Fruit fly (Drosophila melanogaster) ovary, adult (tissue): ENCODE results near the gene Vha68-2.
A peak's percentile ranks its signal among the peaks of the same experiment; 100 is the strongest.

ENCODE experiments used
- CG17801 ChIP-seq: fragments of 200-800 bp; optimal IDR thresholded peaks from 2 replicates; lab custom pipeline; 2019; ENCODE audit warnings: missing biosample characterization, mild to moderate bottlenecking, missing genetic modification characterization, moderate library complexity; ENCODE audit not compliant: partially characterized antibody

The Vha68-2 gene

DNA sequence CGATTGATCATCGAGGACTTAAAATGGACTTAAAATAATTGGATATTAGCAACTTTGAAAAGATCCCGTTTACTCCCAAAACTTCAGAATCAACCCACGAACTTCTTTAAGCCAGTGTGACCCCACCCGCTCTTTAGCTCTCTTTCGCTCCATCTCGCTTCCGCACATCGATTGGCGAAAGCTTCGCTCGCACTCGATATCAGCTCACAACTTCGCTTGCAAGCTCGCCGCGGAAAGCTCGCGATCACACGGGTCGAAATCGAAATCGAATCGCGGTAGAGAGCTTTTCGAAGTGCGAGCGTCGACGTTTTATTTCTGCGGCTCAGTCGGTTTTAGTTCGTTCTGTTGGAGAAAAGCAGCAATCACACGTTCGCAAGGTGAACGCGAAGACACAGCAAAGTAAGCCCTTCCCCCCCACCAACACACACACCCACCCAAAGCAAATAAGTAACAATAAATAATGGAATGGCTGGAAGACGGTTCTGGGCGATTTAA is at the start of gene Vha68-2:
Gene Vha68-2 (plus strand): TSS at position 278 of the 495 bp plus-strand sequence.
- peak; percentile 66 for TF ChIP-seq CG17801 (GFP tag; lab: Kevin White, UChicago)

DNA sequence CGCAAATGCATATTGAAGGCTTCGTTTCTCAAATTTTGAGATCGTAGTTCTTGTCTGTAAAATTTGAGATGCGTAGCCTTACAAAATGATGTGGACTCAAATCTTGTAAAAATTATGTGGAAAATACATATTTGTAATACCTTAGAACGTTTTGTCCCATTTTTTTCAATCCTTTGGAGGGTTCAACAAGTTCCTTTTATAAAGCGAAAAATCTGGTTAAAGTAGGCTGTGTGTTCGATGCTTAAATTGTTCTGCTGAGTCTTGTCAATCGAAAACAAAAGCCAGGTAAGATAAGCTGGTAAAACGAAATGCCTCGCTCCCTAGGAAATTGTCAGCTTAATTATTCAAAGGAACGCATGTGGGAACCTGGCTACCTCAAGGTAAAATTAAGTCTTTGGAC is 48.8 kb upstream of the Vha68-2 start, which contains the start of gene ACXE:
Gene ACXE (plus strand): TSS at position 301 of the 400 bp plus-strand sequence.
- no peak for TF ChIP-seq CG17801 (GFP tag; lab: Kevin White, UChicago)

DNA sequence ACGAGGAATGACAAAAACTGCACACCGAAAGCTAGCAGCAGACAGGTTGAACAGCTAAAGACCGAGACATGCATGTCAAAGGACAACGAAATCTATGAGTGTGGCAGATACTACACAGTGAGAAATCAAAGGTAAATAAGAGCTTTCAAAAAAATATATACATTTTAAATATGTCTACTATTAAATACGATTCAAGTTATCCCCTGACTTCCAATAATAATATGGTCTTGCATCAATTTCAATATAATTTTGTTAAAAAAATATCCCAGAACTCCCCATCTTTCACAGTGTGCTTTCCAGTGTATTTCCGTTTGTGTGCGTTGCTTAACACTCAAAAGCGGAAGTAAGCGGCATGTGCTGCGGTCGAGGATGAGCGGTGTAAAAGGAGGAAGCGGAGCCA is 41.1 kb upstream of the Vha68-2 start:
- no peak for TF ChIP-seq CG17801 (GFP tag; lab: Kevin White, UChicago)

DNA sequence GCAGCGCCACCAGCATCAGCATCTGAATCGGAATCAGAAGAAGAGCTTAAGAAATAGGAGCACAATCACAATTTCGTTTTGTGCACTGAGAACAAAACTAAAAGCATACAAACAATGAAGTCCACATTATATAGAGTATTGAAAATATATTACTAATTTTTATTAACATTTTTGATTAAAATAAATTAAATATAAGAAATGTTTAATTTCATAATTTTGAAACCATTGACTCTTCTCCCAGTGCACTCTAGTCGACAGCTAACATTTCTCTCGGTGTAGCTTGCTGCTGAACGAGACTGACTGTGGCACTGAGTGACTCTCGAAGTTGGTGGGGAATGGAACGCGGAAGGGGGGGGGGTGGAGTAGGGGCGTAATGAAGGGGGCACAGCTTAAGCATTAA is 23.4 kb upstream of the Vha68-2 start:
- no peak for TF ChIP-seq CG17801 (GFP tag; lab: Kevin White, UChicago)

DNA sequence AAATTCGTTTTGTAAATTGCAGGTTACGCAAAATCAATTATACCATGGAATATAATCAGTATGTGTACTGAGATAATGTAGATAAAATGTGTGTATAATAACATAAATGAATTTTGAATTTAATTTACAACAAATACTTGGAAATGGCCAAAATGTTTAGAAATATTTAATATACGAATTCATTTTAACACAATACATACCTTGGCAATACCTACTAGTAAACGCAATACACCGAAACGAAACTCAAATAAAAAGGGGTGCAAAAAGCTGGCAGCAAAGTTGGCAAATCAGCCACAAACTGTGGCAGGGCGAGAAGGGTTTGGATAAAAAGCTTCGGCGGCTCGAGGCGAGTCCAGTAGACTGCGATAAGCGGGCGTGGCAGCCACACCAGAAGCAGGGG is 7.8 kb upstream of the Vha68-2 start, which contains the start of gene CG16800:
Gene CG16800 (plus strand): TSS at position 301 of the 400 bp plus-strand sequence.
- TF ChIP-seq CG17801 (GFP tag; lab: Kevin White, UChicago) = no peak

DNA sequence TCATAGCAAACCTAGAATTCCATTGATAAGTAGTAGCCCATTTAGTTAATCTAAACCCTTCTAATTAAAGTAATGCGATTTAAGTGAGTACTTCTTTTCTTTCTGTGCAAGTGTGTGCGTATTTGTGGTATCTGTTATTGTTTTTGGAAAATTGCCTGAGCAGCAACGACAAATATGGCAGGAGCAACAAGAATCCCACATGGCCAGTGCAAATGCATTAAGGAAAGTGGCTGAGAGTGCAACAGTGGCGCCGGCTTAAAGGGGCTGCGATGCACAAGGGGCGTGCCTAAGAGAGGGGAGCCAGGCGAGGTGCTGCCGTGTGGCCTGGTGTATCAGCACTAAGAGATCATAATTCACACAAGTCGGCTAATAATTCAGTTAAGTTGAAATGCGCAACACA is 4.6 kb upstream of the Vha68-2 start:
- TF ChIP-seq CG17801 (GFP tag; lab: Kevin White, UChicago) = no peak

DNA sequence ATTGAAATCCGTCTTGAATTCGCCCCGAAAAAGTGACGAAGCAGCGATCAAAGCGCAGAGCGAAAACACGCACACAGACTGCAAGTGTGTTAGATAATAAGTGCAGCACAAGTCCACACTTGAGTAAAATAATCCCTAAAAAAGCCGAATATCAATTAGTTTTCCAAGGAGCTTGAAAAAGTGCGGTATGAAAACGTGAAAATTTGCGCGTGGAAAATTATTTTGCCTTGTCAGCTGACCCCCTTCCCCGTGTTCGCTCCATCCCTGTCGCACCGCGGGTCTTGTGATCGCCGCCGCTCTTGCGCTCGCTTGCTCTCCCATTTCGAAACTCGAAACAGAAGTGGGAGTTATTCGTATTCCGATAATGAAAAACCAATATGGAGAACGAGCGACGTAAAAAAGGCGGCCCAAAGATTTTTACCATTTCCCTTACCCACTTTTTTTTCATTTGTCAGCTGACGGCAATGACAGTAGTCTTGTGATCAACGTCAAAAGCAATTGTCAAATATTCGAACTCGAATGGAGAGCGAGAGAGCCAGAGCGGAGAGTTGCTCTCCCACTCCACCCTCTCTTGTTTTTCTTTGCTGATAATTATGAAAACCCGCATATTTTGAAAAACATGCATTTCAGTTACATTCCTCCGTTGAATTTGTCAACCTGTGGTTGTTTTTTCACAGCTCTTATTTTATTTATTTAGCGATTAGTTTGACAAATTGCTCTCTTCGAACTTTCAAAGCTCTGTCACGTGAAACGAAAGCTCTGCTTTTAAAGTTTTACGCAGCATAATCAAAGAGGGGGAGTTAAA is 642 bp downstream of the Vha68-2 start:
- no peak for TF ChIP-seq CG17801 (GFP tag; lab: Kevin White, UChicago)

DNA sequence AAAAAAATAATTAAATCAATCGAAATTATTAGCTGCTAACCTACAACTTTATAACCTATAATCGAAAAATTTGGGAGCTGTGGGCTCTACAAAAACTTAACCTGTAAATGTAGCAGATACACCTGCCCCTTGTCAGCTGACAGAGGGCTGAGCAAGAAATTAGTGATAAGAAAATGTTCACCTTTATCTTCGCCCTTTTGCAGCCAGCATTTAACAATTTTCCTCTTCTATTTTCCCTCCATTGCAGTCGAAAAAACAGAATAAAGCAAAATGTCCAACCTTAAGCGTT is 1.2 kb downstream of the Vha68-2 start:
- no peak for TF ChIP-seq CG17801 (GFP tag; lab: Kevin White, UChicago)

DNA sequence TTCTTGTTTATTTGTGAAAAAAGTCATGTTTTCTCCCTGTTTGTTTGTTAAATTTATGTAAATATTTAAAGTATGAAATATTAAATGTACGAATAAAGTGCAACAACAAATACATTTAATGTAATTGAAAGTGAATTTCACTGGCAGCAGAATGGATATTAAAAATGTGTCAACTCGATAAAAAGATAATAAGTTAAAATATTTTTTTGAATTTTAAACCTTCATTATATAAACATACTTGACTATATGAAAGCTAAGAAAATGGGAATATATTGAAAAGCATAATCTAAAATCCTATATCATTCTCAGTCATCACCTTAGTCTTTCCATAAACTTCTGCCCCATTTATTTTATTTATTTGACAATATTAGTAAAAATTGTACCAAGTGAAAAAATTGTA is 4.4 kb downstream of the Vha68-2 start, which contains the start of gene Vha68-3:
Gene Vha68-3 (plus strand): TSS at position 301 of the 400 bp plus-strand sequence.
- no peak for TF ChIP-seq CG17801 (GFP tag; lab: Kevin White, UChicago)

DNA sequence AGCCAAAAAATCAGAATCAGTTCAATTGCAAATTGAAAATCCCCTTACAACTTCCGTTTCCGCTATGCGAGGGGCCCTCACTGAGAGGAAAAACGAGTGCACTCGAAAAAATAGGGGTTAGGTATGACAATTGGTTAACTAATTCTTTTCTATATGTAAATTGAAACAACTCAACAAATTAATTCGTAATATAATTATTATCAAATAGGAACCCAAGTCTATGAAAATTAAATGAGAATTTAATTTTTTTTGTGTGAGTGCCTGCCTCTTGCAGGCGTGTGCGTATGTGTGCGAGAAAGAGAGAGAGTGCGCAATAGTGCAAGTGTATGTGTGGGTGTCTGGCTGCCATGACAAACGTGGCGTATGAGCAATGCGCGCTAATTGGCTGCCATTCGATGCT is 8.0 kb downstream of the Vha68-2 start:
- no peak for TF ChIP-seq CG17801 (GFP tag; lab: Kevin White, UChicago)

DNA sequence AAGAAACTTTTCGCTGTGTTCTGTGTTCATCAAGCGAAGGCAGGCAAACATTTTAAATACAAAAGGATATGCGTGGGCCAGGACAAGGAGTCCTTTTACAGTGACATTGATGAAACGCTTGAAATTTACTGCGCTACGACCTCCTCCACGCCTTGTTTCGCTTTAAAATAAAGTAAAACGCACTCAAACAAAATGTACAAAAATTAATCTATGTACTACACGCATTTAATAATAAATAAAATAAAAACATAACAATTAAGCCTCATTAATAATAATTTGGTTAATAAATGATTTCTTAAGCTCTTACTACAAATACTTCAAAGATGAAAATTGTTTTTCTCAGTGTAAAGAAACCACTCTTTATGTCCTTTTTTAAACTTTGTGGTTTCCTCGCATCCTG is 10.9 kb downstream of the Vha68-2 start:
- TF ChIP-seq CG17801 (GFP tag; lab: Kevin White, UChicago) = no peak

DNA sequence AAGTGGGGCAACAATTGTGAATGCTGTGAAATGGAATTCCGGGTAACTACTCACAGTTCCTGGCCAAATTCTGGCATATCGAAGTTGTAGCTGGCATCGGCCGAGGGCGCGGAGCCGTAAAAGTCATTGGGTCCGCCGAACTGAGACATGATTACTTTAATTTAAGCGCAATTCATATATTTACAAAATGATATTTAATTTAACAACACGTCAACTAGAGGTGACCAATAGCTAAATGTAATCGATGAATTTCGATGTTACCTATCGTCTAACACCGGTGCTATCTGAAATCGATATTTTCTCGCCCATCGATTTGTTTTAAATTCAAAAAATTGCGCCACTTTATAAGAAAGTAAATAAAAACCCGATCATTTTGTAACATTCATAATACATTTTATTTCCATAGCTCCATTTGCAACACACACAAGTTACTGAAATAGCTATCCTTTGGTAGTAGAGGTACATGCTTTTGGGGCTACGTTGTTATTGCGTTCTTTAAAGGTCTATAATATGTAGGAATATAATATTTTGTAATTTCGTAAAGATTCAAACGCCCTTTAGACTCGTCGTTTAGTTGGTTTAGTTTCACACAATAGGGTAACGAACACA is 26.4 kb downstream of the Vha68-2 start, which contains the start of gene Yip1d1:
Gene Yip1d1 (minus strand): TSS at position 243 of the 609 bp plus-strand sequence.
- TF ChIP-seq CG17801 (GFP tag; lab: Kevin White, UChicago) = peak; percentile 1

DNA sequence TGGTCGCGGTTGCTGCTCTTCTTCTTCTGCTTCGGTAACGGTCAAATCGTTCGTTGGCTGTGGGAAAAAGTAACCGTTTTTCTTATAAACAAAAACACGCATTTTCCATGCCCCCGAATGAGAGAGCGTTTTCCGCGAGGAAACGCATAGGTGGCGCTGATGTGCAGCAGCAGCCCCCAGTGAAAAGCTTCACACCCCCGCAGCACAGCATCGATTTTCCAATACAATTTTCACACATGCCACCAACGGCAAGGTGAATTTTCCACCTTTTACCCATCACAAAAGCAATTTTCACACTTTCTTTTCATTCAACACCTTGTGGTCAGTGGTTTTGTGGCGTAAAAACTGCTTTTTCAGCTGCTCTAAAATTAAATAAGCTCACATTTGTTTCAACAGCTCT is 29.5 kb downstream of the Vha68-2 start:
- no peak for TF ChIP-seq CG17801 (GFP tag; lab: Kevin White, UChicago)

DNA sequence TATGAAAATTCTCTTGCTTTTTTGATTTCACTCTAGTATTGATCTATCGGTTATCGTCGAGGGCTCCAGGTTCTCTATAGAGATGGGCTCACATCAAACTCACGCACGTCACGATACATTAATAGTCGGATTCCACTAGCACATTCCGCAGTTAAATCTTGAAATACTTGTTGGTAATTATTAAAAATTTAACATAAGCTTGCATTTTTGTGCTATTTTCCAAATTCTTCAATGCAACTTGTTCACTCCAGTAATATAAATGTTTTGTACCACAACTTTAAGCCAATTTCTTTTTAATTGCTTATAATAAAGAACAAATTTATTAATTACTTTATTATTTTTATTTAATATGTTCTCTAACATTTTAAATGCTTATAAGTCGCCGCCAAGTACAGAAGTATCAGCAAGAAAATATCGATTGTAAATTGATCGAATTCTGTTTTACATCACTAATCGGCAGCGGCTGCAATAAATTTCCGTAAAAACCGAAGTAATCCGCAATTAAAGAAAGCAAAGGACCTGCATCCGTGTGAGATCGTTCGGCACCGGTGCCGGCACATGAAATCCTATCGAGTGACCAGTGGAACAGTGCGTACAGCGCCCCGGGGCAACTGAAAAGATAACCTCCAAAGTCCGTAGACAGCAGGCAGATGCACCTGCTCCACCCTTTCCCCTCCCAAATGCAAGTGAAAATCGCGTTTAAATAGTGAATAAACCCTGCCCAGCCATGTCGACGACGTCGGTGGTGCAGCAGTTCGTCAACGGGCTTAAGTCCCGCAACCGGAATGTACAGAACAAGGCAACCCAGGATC is 30.1 kb downstream of the Vha68-2 start, which contains the start of the genes Vha68-1 and mTor:
Gene Vha68-1 (minus strand): TSS at position 49 of the 812 bp plus-strand sequence.
Gene mTor (plus strand): TSS at position 422 of the 812 bp plus-strand sequence.
- TF ChIP-seq CG17801 (GFP tag; lab: Kevin White, UChicago) = peak; percentile 53

DNA sequence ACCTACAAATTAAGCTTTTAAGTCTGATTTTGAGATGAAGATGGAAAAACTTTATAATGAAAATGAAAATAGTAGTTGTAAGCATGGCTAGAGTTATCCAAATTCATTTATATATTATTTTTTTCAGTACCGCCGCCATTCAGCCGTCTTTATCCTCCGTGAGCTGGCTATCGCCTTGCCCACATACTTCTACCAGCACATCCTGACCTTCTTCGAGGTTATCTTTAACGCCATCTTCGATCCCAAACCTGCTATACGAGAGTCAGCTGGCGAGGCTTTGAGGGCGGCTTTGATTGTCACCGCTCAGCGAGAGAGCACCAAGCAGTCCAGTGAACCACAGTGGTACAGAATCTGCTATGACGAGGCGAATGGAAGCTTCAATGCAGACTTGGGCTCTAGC is 31.2 kb downstream of the Vha68-2 start:
- TF ChIP-seq CG17801 (GFP tag; lab: Kevin White, UChicago) = no peak
